Fruit fly (Drosophila melanogaster) whole organism, embryonic: ENCODE measurements around the gene Gr98d.

ENCODE experiments used
- Atf3 ChIP-seq: fragments of 200-800 bp; sonication (Bioruptor generic); optimal IDR thresholded peaks from 3 replicates; lab custom pipeline; 2016; ENCODE audit warnings: missing biosample characterization, missing genetic modification characterization
- CG10209 ChIP-seq: fragments of 200-800 bp; sonication (Bioruptor generic); optimal IDR thresholded peaks from 3 replicates; lab custom pipeline; 2017; ENCODE audit warnings: missing biosample characterization, mild to moderate bottlenecking, missing genetic modification characterization, missing genetic modification reagents
- CG1024 ChIP-seq: fragments of 200-800 bp; sonication (Bioruptor generic); IDR thresholded peaks from 2 replicates; pipeline ENCODE4 v1.3.6; 2022; ENCODE audit warnings: missing biosample characterization, missing genetic modification characterization
- CG11093 ChIP-seq: fragments of 200-800 bp; sonication (Bioruptor generic); IDR thresholded peaks from 3 replicates; pipeline ENCODE4 v1.3.6; 2022; ENCODE audit warnings: missing biosample characterization, missing genetic modification characterization
- CG12104 ChIP-seq: fragments of 200-800 bp; sonication (Bioruptor generic); optimal IDR thresholded peaks from 3 replicates; lab custom pipeline; 2016; ENCODE audit warnings: missing biosample characterization, missing genetic modification characterization
- CG13287 ChIP-seq: fragments of 200-800 bp; sonication (Bioruptor generic); IDR thresholded peaks from 2 replicates; pipeline ENCODE4 v1.3.6; 2022; ENCODE audit warnings: missing biosample characterization, missing genetic modification characterization; ENCODE audit not compliant: partially characterized antibody
- CG14860 ChIP-seq: fragments of 200-800 bp; sonication (Bioruptor generic); IDR thresholded peaks from 3 replicates; pipeline ENCODE4 v1.3.6; 2022; ENCODE audit warnings: missing biosample characterization, missing genetic modification characterization; ENCODE audit not compliant: partially characterized antibody
- CG15601 ChIP-seq: fragments of 200-800 bp; sonication (Bioruptor generic); optimal IDR thresholded peaks from 3 replicates; lab custom pipeline; 2019; ENCODE audit warnings: missing biosample characterization, mild to moderate bottlenecking, missing genetic modification characterization, moderate library complexity
- CG17328 ChIP-seq: fragments of 200-800 bp; sonication (Bioruptor generic); IDR thresholded peaks from 2 replicates; pipeline ENCODE4 v1.3.6; 2022; ENCODE audit warnings: missing biosample characterization, missing genetic modification characterization
- CG17361 ChIP-seq: fragments of 200-800 bp; sonication (Bioruptor generic); IDR thresholded peaks from 3 replicates; pipeline ENCODE4 v1.3.6; 2022; ENCODE audit warnings: missing biosample characterization, missing genetic modification characterization
- CG2116 ChIP-seq: fragments of 200-800 bp; sonication (Bioruptor generic); optimal IDR thresholded peaks from 3 replicates; lab custom pipeline; 2018; ENCODE audit warnings: missing biosample characterization, mild to moderate bottlenecking, missing genetic modification characterization
- CG2120 ChIP-seq: fragments of 200-800 bp; sonication (Bioruptor generic); optimal IDR thresholded peaks from 3 replicates; lab custom pipeline; 2016; ENCODE audit warnings: missing biosample characterization, missing genetic modification characterization
- CG2202 ChIP-seq: fragments of 200-800 bp; sonication (Bioruptor generic); optimal IDR thresholded peaks from 2 replicates; lab custom pipeline; 2018; ENCODE audit warnings: missing biosample characterization, mild to moderate bottlenecking, missing genetic modification characterization
- CG3065 ChIP-seq: fragments of 200-800 bp; sonication (Bioruptor generic); optimal IDR thresholded peaks from 2 replicates; lab custom pipeline; 2016; ENCODE audit warnings: missing biosample characterization, missing genetic modification characterization
- CG31388 ChIP-seq: fragments of 200-800 bp; sonication (Bioruptor generic); optimal IDR thresholded peaks from 2 replicates; lab custom pipeline; 2016; ENCODE audit warnings: missing biosample characterization, missing genetic modification characterization
- CG33557 ChIP-seq: fragments of 200-800 bp; sonication (Bioruptor generic); optimal IDR thresholded peaks from 2 replicates; lab custom pipeline; 2019; ENCODE audit warnings: missing biosample characterization, mild to moderate bottlenecking, missing genetic modification characterization, moderate library complexity
- CG3847 ChIP-seq: fragments of 200-800 bp; sonication (Bioruptor generic); IDR thresholded peaks from 2 replicates; pipeline ENCODE4 v1.3.6; 2022; ENCODE audit warnings: missing biosample characterization, missing genetic modification characterization
- CG4282 ChIP-seq: fragments of 200-800 bp; sonication (Bioruptor generic); optimal IDR thresholded peaks from 2 replicates; lab custom pipeline; 2016; ENCODE audit warnings: missing biosample characterization, missing genetic modification characterization
- CG4328 ChIP-seq: fragments of 200-800 bp; sonication (Bioruptor generic); optimal IDR thresholded peaks from 3 replicates; lab custom pipeline; 2017; ENCODE audit warnings: missing biosample characterization, missing genetic modification reagents, missing genetic modification characterization
- CG6854 ChIP-seq: fragments of 200-800 bp; sonication (Bioruptor generic); optimal IDR thresholded peaks from 3 replicates; lab custom pipeline; 2017; ENCODE audit warnings: missing biosample characterization, mild to moderate bottlenecking, missing genetic modification characterization
- CG7839 ChIP-seq: fragments of 200-800 bp; sonication (Bioruptor generic); optimal IDR thresholded peaks from 3 replicates; lab custom pipeline; 2018; ENCODE audit warnings: missing biosample characterization, mild to moderate bottlenecking, missing genetic modification characterization, moderate library complexity
- CG8281 ChIP-seq: fragments of 200-800 bp; sonication (Bioruptor generic); optimal IDR thresholded peaks from 2 replicates; lab custom pipeline; 2018; ENCODE audit warnings: missing biosample characterization, mild to moderate bottlenecking, missing genetic modification characterization, moderate library complexity
- CG8944 ChIP-seq: fragments of 200-800 bp; sonication (Bioruptor generic); optimal IDR thresholded peaks from 3 replicates; lab custom pipeline; 2016; ENCODE audit warnings: missing biosample characterization, missing genetic modification characterization
- CG9727 ChIP-seq: fragments of 200-800 bp; sonication (Bioruptor generic); optimal IDR thresholded peaks from 3 replicates; lab custom pipeline; 2017; ENCODE audit warnings: missing biosample characterization, mild to moderate bottlenecking, missing genetic modification characterization
- CHES-1-like ChIP-seq: fragments of 200-800 bp; sonication (Bioruptor generic); optimal IDR thresholded peaks from 2 replicates; lab custom pipeline; 2016; ENCODE audit warnings: missing biosample characterization, missing genetic modification characterization
- D19B ChIP-seq: fragments of 200-800 bp; sonication (Bioruptor generic); optimal IDR thresholded peaks from 2 replicates; lab custom pipeline; 2017; ENCODE audit warnings: missing biosample characterization, mild to moderate bottlenecking, missing genetic modification characterization
- Fer1 ChIP-seq: fragments of 200-800 bp; sonication (Bioruptor generic); optimal IDR thresholded peaks from 2 replicates; lab custom pipeline; 2017; ENCODE audit warnings: missing biosample characterization, mild to moderate bottlenecking, missing genetic modification characterization
- Gsc ChIP-seq: fragments of 200-800 bp; sonication (Bioruptor generic); IDR thresholded peaks from 2 replicates; pipeline ENCODE4 v1.3.6; 2022; ENCODE audit warnings: missing biosample characterization, missing genetic modification characterization
- NC2β ChIP-seq: fragments of 200-800 bp; sonication (Bioruptor generic); optimal IDR thresholded peaks from 2 replicates; lab custom pipeline; 2016; ENCODE audit warnings: missing biosample characterization, missing genetic modification characterization
- Neu2 ChIP-seq: fragments of 200-800 bp; sonication (Bioruptor generic); optimal IDR thresholded peaks from 3 replicates; lab custom pipeline; 2016; ENCODE audit warnings: missing biosample characterization, missing genetic modification characterization, borderline replicate concordance
- PHDP ChIP-seq: fragments of 200-800 bp; sonication (Bioruptor generic); optimal IDR thresholded peaks from 3 replicates; lab custom pipeline; 2018; ENCODE audit warnings: missing biosample characterization, mild to moderate bottlenecking, missing genetic modification characterization, moderate library complexity
- Pdp1 ChIP-seq, 2 experiments: fragments of 200-800 bp; sonication (Bioruptor generic); optimal IDR thresholded peaks; 3 replicates each; lab custom pipeline; 2016; ENCODE audit warnings: missing biosample characterization in 2 of 2, missing genetic modification characterization in 2 of 2, mild to moderate bottlenecking in 1 of 2, moderate library complexity in 1 of 2
- Sry-δ ChIP-seq: fragments of 200-800 bp; sonication (Bioruptor generic); optimal IDR thresholded peaks from 2 replicates; lab custom pipeline; 2016; ENCODE audit warnings: missing biosample characterization, missing genetic modification characterization
- Trl ChIP-seq, 3 experiments: fragments of >200 bp in 2 of 3; fragments of 200-800 bp in 1 of 3; sonication (Bioruptor generic) in 1 of 3; optimal IDR thresholded peaks; 2 replicates in 1 of 3; 3 replicates in 2 of 3; lab custom pipeline; 2016 to 2017; ENCODE audit warnings: missing biosample characterization in 1 of 3, missing genetic modification characterization in 1 of 3
- abd-A ChIP-seq: fragments of 200-800 bp; sonication (Bioruptor generic); optimal IDR thresholded peaks from 3 replicates; lab custom pipeline; 2019; ENCODE audit warnings: missing biosample characterization, mild to moderate bottlenecking, missing genetic modification characterization, moderate library complexity
- gt ChIP-seq: fragments of 200-800 bp; sonication (Bioruptor generic); IDR thresholded peaks from 2 replicates; pipeline ENCODE4 v1.3.6; 2022; ENCODE audit warnings: missing biosample characterization, missing genetic modification characterization
- kah ChIP-seq: fragments of 200-800 bp; sonication (Bioruptor generic); optimal IDR thresholded peaks from 2 replicates; lab custom pipeline; 2018; ENCODE audit warnings: missing biosample characterization, mild to moderate bottlenecking, missing genetic modification characterization
- kay ChIP-seq: fragments of 200-800 bp; sonication (Bioruptor generic); optimal IDR thresholded peaks from 2 replicates; lab custom pipeline; 2016; ENCODE audit warnings: missing biosample characterization, missing genetic modification characterization
- klu ChIP-seq: fragments of 200-800 bp; sonication (Bioruptor generic); IDR thresholded peaks from 2 replicates; pipeline ENCODE4 v1.3.6; 2022; ENCODE audit warnings: missing biosample characterization, missing genetic modification characterization
- nerfin-1 ChIP-seq: fragments of 200-800 bp; sonication (Bioruptor generic); optimal IDR thresholded peaks from 3 replicates; lab custom pipeline; 2019; ENCODE audit warnings: missing biosample characterization, mild to moderate bottlenecking, missing genetic modification characterization, moderate library complexity
- pzg ChIP-seq: fragments of 200-800 bp; sonication (Bioruptor generic); optimal IDR thresholded peaks from 3 replicates; lab custom pipeline; 2018; ENCODE audit warnings: missing biosample characterization, mild to moderate bottlenecking, missing genetic modification characterization, moderate library complexity
- schlank ChIP-seq: fragments of 200-800 bp; sonication (Bioruptor generic); optimal IDR thresholded peaks from 2 replicates; lab custom pipeline; 2018; ENCODE audit warnings: missing biosample characterization, mild to moderate bottlenecking, missing genetic modification characterization
- seq ChIP-seq: fragments of 200-800 bp; sonication (Bioruptor generic); IDR thresholded peaks from 2 replicates; pipeline ENCODE4 v1.3.6; 2022; ENCODE audit warnings: missing biosample characterization, missing genetic modification characterization
- sob ChIP-seq: fragments of 200-800 bp; sonication (Bioruptor generic); IDR thresholded peaks from 2 replicates; pipeline ENCODE4 v1.3.6; 2022; ENCODE audit warnings: missing biosample characterization, missing genetic modification characterization
- ssp ChIP-seq: fragments of 200-800 bp; sonication (Bioruptor generic); IDR thresholded peaks from 2 replicates; pipeline ENCODE4 v1.3.6; 2022; ENCODE audit warnings: missing biosample characterization, missing genetic modification characterization
- unc-4 ChIP-seq: fragments of 200-800 bp; sonication (Bioruptor generic); IDR thresholded peaks from 2 replicates; pipeline ENCODE4 v1.3.6; 2022; ENCODE audit warnings: missing biosample characterization, missing genetic modification characterization; ENCODE audit not compliant: partially characterized antibody
- vfl ChIP-seq: fragments of 200-800 bp; sonication (Bioruptor generic); optimal IDR thresholded peaks from 2 replicates; lab custom pipeline; 2016; ENCODE audit warnings: missing biosample characterization, missing genetic modification characterization
- wdn ChIP-seq: fragments of 200-800 bp; sonication (Bioruptor generic); IDR thresholded peaks from 2 replicates; pipeline ENCODE4 v1.3.6; 2022; ENCODE audit warnings: missing biosample characterization, missing genetic modification characterization
- z ChIP-seq: fragments of 200-800 bp; sonication (Bioruptor generic); IDR thresholded peaks from 3 replicates; pipeline ENCODE4 v1.3.6; 2022; ENCODE audit warnings: missing biosample characterization, missing genetic modification characterization
- zf30C ChIP-seq: fragments of 200-800 bp; sonication (Bioruptor generic); optimal IDR thresholded peaks from 3 replicates; lab custom pipeline; 2018; ENCODE audit warnings: missing biosample characterization, mild to moderate bottlenecking, missing genetic modification characterization

The Gr98d gene

dm6 chr3R:27554964-27555363 lies 9.1 kb downstream of the Gr98d start (continued):
- TF ChIP-seq schlank (tag; lab: Kevin White, UChicago) = no peak
- TF ChIP-seq nerfin-1 = peak; percentile 78
- peak; percentile 34 for TF ChIP-seq CG6854 (GFP tag; lab: Kevin White, UChicago)
- TF ChIP-seq CG8944 (GFP tag; lab: Kevin White, UChicago) = peak; percentile 81
- TF ChIP-seq Gsc (GFP tag; lab: Robert Waterston, UW) = no peak; the same call in 1 of the 2 replicates
- TF ChIP-seq CG3847 = peak; percentile 74
- TF ChIP-seq Pdp1 (GFP tag; optimal IDR thresholded peaks at IDR 0.05; lab: Kevin White, UChicago) = peak; percentile 73 to 81
- TF ChIP-seq kay (GFP tag; lab: Kevin White, UChicago) = peak; percentile 35
- TF ChIP-seq Atf3 (GFP tag; lab: Kevin White, UChicago) = peak; percentile 63
- TF ChIP-seq CG7839 (tag; lab: Kevin White, UChicago) = peak; percentile 89
- peak; percentile 84 for TF ChIP-seq CG17328 (GFP tag; lab: Robert Waterston, UW)
- TF ChIP-seq NC2β (GFP tag; lab: Kevin White, UChicago) = peak; percentile 67
- no peak for TF ChIP-seq vfl
- peak; percentile 62 for TF ChIP-seq CG2202
- TF ChIP-seq CG4328 = peak; percentile 31
- peak; percentile 74 for TF ChIP-seq Fer1
- TF ChIP-seq CG9727 = peak; percentile 76
- TF ChIP-seq gt (GFP tag; lab: Robert Waterston, UW) = no peak
- TF ChIP-seq CG2116 (GFP tag; lab: Kevin White, UChicago) = peak; percentile 19
- TF ChIP-seq CG2120 (GFP tag; lab: Kevin White, UChicago) = peak; percentile 68
- TF ChIP-seq wdn = peak; percentile 74
- TF ChIP-seq CG33557 (GFP tag; lab: Kevin White, UChicago) = peak; percentile 58
- peak; percentile 81 for TF ChIP-seq CG17361
- TF ChIP-seq kah (GFP tag; lab: Kevin White, UChicago) = peak; percentile 72
- peak; percentile 43 for TF ChIP-seq D19B (GFP tag; lab: Kevin White, UChicago)
- peak; percentile 53 for TF ChIP-seq klu (GFP tag; lab: Robert Waterston, UW)
- peak; percentile 57; the same call in 1 of the 2 replicates for TF ChIP-seq ssp (GFP tag; lab: Robert Waterston, UW)
- TF ChIP-seq CG15601 (tag; lab: Kevin White, UChicago) = peak; percentile 74
- TF ChIP-seq CG13287 (GFP tag; lab: Robert Waterston, UW) = no peak
- TF ChIP-seq z (GFP tag; lab: Robert Waterston, UW) = 0 out of 3 replicates have a peak, but pooled peaks have one; percentile 18
- peak; percentile 61 for TF ChIP-seq CG12104 (GFP tag; lab: Kevin White, UChicago)
- no peak for TF ChIP-seq CG4282 (GFP tag; lab: Kevin White, UChicago)
- TF ChIP-seq CG11093 (GFP tag; lab: Robert Waterston, UW) = peak; percentile 57; the same call in 2 of the 3 replicates
- TF ChIP-seq seq (GFP tag; lab: Robert Waterston, UW) = peak; percentile 50; the same call in 1 of the 2 replicates
- no peak for TF ChIP-seq unc-4
- TF ChIP-seq CHES-1-like (GFP tag; lab: Kevin White, UChicago) = peak; percentile 67
- peak; percentile 25 for TF ChIP-seq CG31388 (GFP tag; lab: Kevin White, UChicago)
- TF ChIP-seq CG1024 (GFP tag; lab: Robert Waterston, UW) = peak; percentile 74
- TF ChIP-seq CG8281 (tag; lab: Kevin White, UChicago) = peak; percentile 66
- peak; percentile 79 for TF ChIP-seq sob (GFP tag; lab: Robert Waterston, UW)
- TF ChIP-seq zf30C (GFP tag; lab: Kevin White, UChicago) = peak; percentile 18
- TF ChIP-seq pzg (GFP tag; lab: Kevin White, UChicago) = no peak
- no peak for TF ChIP-seq CG3065 (GFP tag; lab: Kevin White, UChicago)
- no peak for TF ChIP-seq abd-A (tag; lab: Kevin White, UChicago)
- peak; percentile 74 for TF ChIP-seq CG10209 (GFP tag; lab: Kevin White, UChicago)
- TF ChIP-seq PHDP (tag; lab: Kevin White, UChicago) = peak; percentile 86
- TF ChIP-seq CG14860 (GFP tag; lab: Robert Waterston, UW) = no peak
- TF ChIP-seq Sry-δ (GFP tag; lab: Kevin White, UChicago) = peak; percentile 36
- TF ChIP-seq Trl (optimal IDR thresholded peaks at IDR 0.05; lab: Kevin White, UChicago) = no peak
- TF ChIP-seq Trl (GFP tag; optimal IDR thresholded peaks at IDR 0.05; lab: Kevin White, UChicago) = peak; percentile 66
- TF ChIP-seq Neu2 (GFP tag; lab: Kevin White, UChicago) = no peak
